Worm (Caenorhabditis elegans) whole organism, L1 larva: ENCODE results near the gene nhr-286.
"Not testable (repeated sequence)": the region's sequence is repeated elsewhere in the genome, so short reads cannot be mapped to it uniquely, and the experiment has no call there.

Experiments
- C34B4.2 ChIP-seq: sonication (generic microtip); optimal IDR thresholded peaks from 2 replicates; lab custom pipeline; 2017; ENCODE audit warnings: mild to moderate bottlenecking, missing genetic modification characterization, missing compliant biosample characterization
- aha-1 ChIP-seq: fragments of 150-350 bp; optimal IDR thresholded peaks from 2 replicates; lab custom pipeline; 2014; ENCODE audit warnings: missing biosample characterization, missing genetic modification characterization
- blmp-1 ChIP-seq: fragments of 150-350 bp; optimal IDR thresholded peaks from 2 replicates; lab custom pipeline; 2014; ENCODE audit warnings: missing biosample characterization, missing genetic modification characterization
- ceh-63 ChIP-seq: fragments of 200-800 bp; sonication (Bioruptor generic); optimal IDR thresholded peaks from 2 replicates; lab custom pipeline; 2018; ENCODE audit warnings: mild to moderate bottlenecking, missing genetic modification characterization, missing compliant biosample characterization
- ceh-8 ChIP-seq: fragments of 200-800 bp; sonication (Bioruptor generic); optimal IDR thresholded peaks from 2 replicates; lab custom pipeline; 2018; ENCODE audit warnings: mild to moderate bottlenecking, missing genetic modification characterization, moderate library complexity, missing compliant biosample characterization
- ceh-82 ChIP-seq, 3 experiments: fragments of 150-350 bp in 1 of 3; sonication (generic microtip) in 2 of 3; optimal IDR thresholded peaks; 2 replicates each; lab custom pipeline; 2014 to 2017; ENCODE audit warnings: missing biosample characterization in 3 of 3, missing genetic modification characterization in 3 of 3
- ceh-90 ChIP-seq: sonication (generic microtip); optimal IDR thresholded peaks from 2 replicates; lab custom pipeline; 2016; ENCODE audit warnings: missing genetic modification characterization, missing compliant biosample characterization
- dpl-1 ChIP-seq, 3 experiments: fragments of 150-350 bp in 2 of 3; sonication (generic microtip) in 1 of 3; optimal IDR thresholded peaks; 2 replicates each; lab custom pipeline; 2014 to 2017; ENCODE audit warnings: missing biosample characterization in 3 of 3, missing genetic modification characterization in 3 of 3, missing genetic modification reagents in 3 of 3
- efl-1 ChIP-seq, 4 experiments: fragments of 150-350 bp; optimal IDR thresholded peaks in 3 of 4; peaks in 1 of 4; 1 replicate in 1 of 4; 2 replicates in 3 of 4; lab custom pipeline; 2014; ENCODE audit warnings: missing biosample characterization in 2 of 4, missing genetic modification characterization in 2 of 4, missing genetic modification reagents in 2 of 4
- egl-13 ChIP-seq: sonication (generic microtip); optimal IDR thresholded peaks from 2 replicates; lab custom pipeline; 2016; ENCODE audit warnings: missing genotype, missing genetic modification reagents, missing genetic modification characterization, missing compliant biosample characterization
- elt-2 ChIP-seq: sonication (generic microtip); optimal IDR thresholded peaks from 2 replicates; lab custom pipeline; 2016; ENCODE audit warnings: missing genetic modification characterization, mild to moderate bottlenecking, inconsistent platforms, missing compliant biosample characterization, missing genetic modification reagents
- fkh-4 ChIP-seq: sonication (generic microtip); optimal IDR thresholded peaks from 2 replicates; lab custom pipeline; 2016; ENCODE audit warnings: missing compliant biosample characterization, missing genetic modification characterization, borderline replicate concordance
- fos-1 ChIP-seq: fragments of 150-350 bp; optimal IDR thresholded peaks from 2 replicates; lab custom pipeline; 2014; ENCODE audit warnings: missing biosample characterization, missing genetic modification characterization
- grh-1 ChIP-seq: fragments of 200-800 bp; sonication (Bioruptor generic); IDR thresholded peaks from 2 replicates; pipeline ENCODE4 v1.3.6; 2022; ENCODE audit warnings: missing genetic modification reagents, missing genetic modification characterization, missing compliant biosample characterization
- hlh-4 ChIP-seq: sonication (generic microtip); optimal IDR thresholded peaks from 2 replicates; lab custom pipeline; 2016; ENCODE audit warnings: mild to moderate bottlenecking, missing genetic modification characterization, missing compliant biosample characterization
- hpl-2 ChIP-seq: fragments of 150-350 bp; optimal IDR thresholded peaks from 2 replicates; lab custom pipeline; 2014; ENCODE audit warnings: missing biosample characterization, missing genetic modification reagents, missing genetic modification characterization
- isw-1 ChIP-seq: fragments of 200-800 bp; sonication (Bioruptor generic); IDR thresholded peaks from 2 replicates; pipeline ENCODE4 v1.3.6; 2022; ENCODE audit warnings: missing genetic modification characterization, missing compliant biosample characterization
- lin-13 ChIP-seq: fragments of 150-350 bp; optimal IDR thresholded peaks from 2 replicates; lab custom pipeline; 2014; ENCODE audit warnings: missing biosample characterization, missing genetic modification reagents, missing genetic modification characterization
- lin-14 ChIP-seq: fragments of 200-800 bp; sonication (Bioruptor generic); optimal IDR thresholded peaks from 2 replicates; lab custom pipeline; 2018; ENCODE audit warnings: mild to moderate bottlenecking, missing genetic modification characterization, moderate library complexity, missing compliant biosample characterization
- mdl-1 ChIP-seq, 2 experiments: fragments of 150-350 bp; optimal IDR thresholded peaks; 2 replicates each; lab custom pipeline; 2014 to 2017; ENCODE audit warnings: missing biosample characterization in 2 of 2, missing genetic modification characterization in 2 of 2, inconsistent platforms in 1 of 2
- mef-2 ChIP-seq: fragments of 150-350 bp; optimal IDR thresholded peaks from 2 replicates; lab custom pipeline; 2014; ENCODE audit warnings: missing biosample characterization, missing genetic modification characterization
- mep-1 ChIP-seq: fragments of 150-350 bp; optimal IDR thresholded peaks from 2 replicates; lab custom pipeline; 2014; ENCODE audit warnings: missing biosample characterization, missing genetic modification characterization
- nhr-20 ChIP-seq: sonication (generic microtip); optimal IDR thresholded peaks from 2 replicates; lab custom pipeline; 2016; ENCODE audit warnings: mild to moderate bottlenecking, missing genetic modification characterization, missing compliant biosample characterization
- nhr-28 ChIP-seq: fragments of 150-350 bp; optimal IDR thresholded peaks from 2 replicates; lab custom pipeline; 2014; ENCODE audit warnings: missing biosample characterization, missing genetic modification characterization
- nhr-47 ChIP-seq: sonication (generic microtip); optimal IDR thresholded peaks from 2 replicates; lab custom pipeline; 2016; ENCODE audit warnings: mild to moderate bottlenecking, missing genetic modification characterization, moderate library complexity, missing compliant biosample characterization
- nhr-77 ChIP-seq: fragments of 150-350 bp; optimal IDR thresholded peaks from 2 replicates; lab custom pipeline; 2014; ENCODE audit warnings: missing biosample characterization, missing genetic modification characterization
- nhr-85 ChIP-seq: sonication (generic microtip); peaks from one replicate; lab custom pipeline; 2016; ENCODE audit warnings: missing genetic modification characterization, inconsistent platforms, missing compliant biosample characterization
- nhr-90 ChIP-seq: sonication (generic microtip); optimal IDR thresholded peaks from 2 replicates; lab custom pipeline; 2016; ENCODE audit warnings: mild to moderate bottlenecking, missing genetic modification characterization, missing compliant biosample characterization; ENCODE audit not compliant: poor library complexity
- pag-3 ChIP-seq: sonication (generic microtip); optimal IDR thresholded peaks from 2 replicates; lab custom pipeline; 2017; ENCODE audit warnings: missing genetic modification characterization, mild to moderate bottlenecking, missing compliant biosample characterization, antibody characterized with exemption, borderline replicate concordance; ENCODE audit not compliant: insufficient read depth
- rnt-1 ChIP-seq: sonication (generic microtip); optimal IDR thresholded peaks from 2 replicates; lab custom pipeline; 2016; ENCODE audit warnings: mild to moderate bottlenecking, missing genetic modification characterization, moderate library complexity, missing compliant biosample characterization
- skn-1 ChIP-seq: fragments of 150-350 bp; optimal IDR thresholded peaks from 2 replicates; lab custom pipeline; 2014; ENCODE audit warnings: missing biosample characterization, missing genetic modification characterization
- unc-30 ChIP-seq: sonication (generic microtip); optimal IDR thresholded peaks from 2 replicates; lab custom pipeline; 2017; ENCODE audit warnings: missing biosample characterization, missing genetic modification characterization
- unc-86 ChIP-seq: sonication (generic microtip); optimal IDR thresholded peaks from 2 replicates; lab custom pipeline; 2016; ENCODE audit warnings: missing genetic modification characterization, missing compliant biosample characterization
- vab-15 ChIP-seq: sonication (generic microtip); optimal IDR thresholded peaks from 2 replicates; lab custom pipeline; 2017; ENCODE audit warnings: missing genotype, mild to moderate bottlenecking, missing genetic modification characterization, missing compliant biosample characterization
- zag-1 ChIP-seq: fragments of 150-350 bp; optimal IDR thresholded peaks from 2 replicates; lab custom pipeline; 2014; ENCODE audit warnings: missing biosample characterization, missing genetic modification characterization

nhr-286 gene

ce11 chrV:7057795-7058194, 33.6 kb downstream of the nhr-286 start, which contains the start of gene Y57E12AL.2:
Gene Y57E12AL.2, plus strand, starts transcription at chrV:7058095.
- not testable (repeated sequence) for TF ChIP-seq hpl-2 (GFP tag; lab: Kevin White, UChicago); nhr-20 (tag; lab: Kevin White, UChicago); mdl-1 (tag; optimal IDR thresholded peaks at IDR 0.05; lab: Kevin White, UChicago)
- TF ChIP-seq, all 84 proteins: peak for 0; not testable (repeated sequence) for 84

ce11 chrV:7054598-7054997, 36.8 kb downstream of the nhr-286 start, which contains the start of gene spig-8:
Gene spig-8, plus strand, starts transcription at chrV:7054898.
- TF ChIP-seq nhr-47 (tag; lab: Kevin White, UChicago) (no peak), ceh-82 (tag; optimal IDR thresholded peaks at IDR 0.05; lab: Kevin White, UChicago) (no peak), nhr-90 (no peak), unc-30 (tag; lab: Kevin White, UChicago) (no peak), fos-1 (no peak), fkh-4 (tag; lab: Kevin White, UChicago) (no peak), mep-1 (tag; lab: Kevin White, UChicago) (no peak), aha-1 (tag; lab: Kevin White, UChicago) (no peak), blmp-1 (tag; lab: Kevin White, UChicago) (no peak), elt-2 (no peak), mef-2 (no peak), ceh-63 (GFP tag; lab: Kevin White, UChicago) (no peak), isw-1 (no peak), lin-14 (GFP tag; lab: Kevin White, UChicago) (no peak), rnt-1 (tag; lab: Kevin White, UChicago) (no peak), ceh-90 (tag; lab: Kevin White, UChicago) (no peak), dpl-1 (GFP tag; optimal IDR thresholded peaks at IDR 0.05; lab: Kevin White, UChicago) (no peak)

ce11 chrV:7053100-7053499, 38.3 kb downstream of the nhr-286 start, which contains the start of gene txt-17:
Gene txt-17, minus strand, starts transcription at chrV:7053200.
- TF ChIP-seq vab-15 = no peak
- TF ChIP-seq zag-1 = no peak
- no peak for TF ChIP-seq ceh-8
- peak; percentile 49 for TF ChIP-seq grh-1 (GFP tag; lab: Robert Waterston, UW)
- no peak for TF ChIP-seq unc-86
- TF ChIP-seq hlh-4 (tag; lab: Kevin White, UChicago) = no peak

DNA sequence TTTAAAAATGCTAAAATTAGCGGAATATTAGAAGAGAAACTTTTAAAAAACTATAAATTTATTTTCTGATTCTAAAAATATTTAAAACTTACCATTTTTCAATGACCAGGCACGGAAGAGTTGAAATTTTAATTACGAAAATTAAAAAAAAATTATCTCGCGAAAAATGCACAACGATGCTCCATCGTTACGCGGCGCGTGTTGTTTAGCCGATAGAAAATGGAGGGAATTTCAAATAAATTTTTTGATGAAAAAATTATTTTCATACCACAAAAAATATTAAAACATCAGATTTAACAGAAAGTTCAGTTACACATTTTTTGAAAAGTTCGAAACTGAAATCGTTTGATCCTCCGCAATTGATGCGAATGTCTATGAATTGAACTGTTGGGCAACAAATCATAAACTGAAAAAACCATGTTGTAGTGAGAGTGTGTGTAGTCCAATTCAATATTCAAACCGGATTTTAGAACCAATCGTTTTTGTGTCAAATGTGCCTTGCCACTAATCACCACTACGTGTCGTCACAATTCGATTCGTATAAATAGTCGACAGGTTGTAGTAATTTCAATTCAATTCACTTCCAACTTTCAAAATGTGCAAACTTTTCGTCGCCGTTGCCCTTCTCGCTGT, 40.2 kb downstream of the nhr-286 start, which contains the start of the genes tofu-2 and spig-1:
tofu-2 (minus strand) TSS at position 116 of the 633 bp plus-strand sequence.
spig-1 (plus strand) TSS at position 583 of the 633 bp plus-strand sequence.
- TF ChIP-seq efl-1 (optimal IDR thresholded peaks at IDR 0.05; lab: Kevin White, UChicago) = peak in 1 of 2 experiments; percentile 59
- TF ChIP-seq efl-1 (GFP tag; optimal IDR thresholded peaks at IDR 0.05 in 1 of 2; lab: Kevin White, UChicago) = peak; percentile 6 to 44
- no peak for TF ChIP-seq pag-3

- no peak for TF ChIP-seq skn-1
- no peak for TF ChIP-seq egl-13 (tag; lab: Kevin White, UChicago)
- no peak for TF ChIP-seq lin-13 (GFP tag; lab: Kevin White, UChicago)
- TF ChIP-seq nhr-77 = no peak
- TF ChIP-seq nhr-28 = no peak
- TF ChIP-seq hlh-4 (tag; lab: Kevin White, UChicago) = no peak
- TF ChIP-seq C34B4.2 = no peak
- no peak for TF ChIP-seq blmp-1 (tag; lab: Kevin White, UChicago)
- no peak for TF ChIP-seq nhr-47 (tag; lab: Kevin White, UChicago)
- TF ChIP-seq nhr-85 (tag; lab: Kevin White, UChicago) = no peak
- no peak for TF ChIP-seq fos-1
These were observed 41.3 kb downstream of the nhr-286 start for ce11 chrV:7050153-7050552.
